Worm (Caenorhabditis elegans): Measurements from ENCODE around the gene ketn-1.
A peak's percentile ranks its signal among the peaks of the same experiment; 100 is the strongest.

The ketn-1 gene

DNA sequence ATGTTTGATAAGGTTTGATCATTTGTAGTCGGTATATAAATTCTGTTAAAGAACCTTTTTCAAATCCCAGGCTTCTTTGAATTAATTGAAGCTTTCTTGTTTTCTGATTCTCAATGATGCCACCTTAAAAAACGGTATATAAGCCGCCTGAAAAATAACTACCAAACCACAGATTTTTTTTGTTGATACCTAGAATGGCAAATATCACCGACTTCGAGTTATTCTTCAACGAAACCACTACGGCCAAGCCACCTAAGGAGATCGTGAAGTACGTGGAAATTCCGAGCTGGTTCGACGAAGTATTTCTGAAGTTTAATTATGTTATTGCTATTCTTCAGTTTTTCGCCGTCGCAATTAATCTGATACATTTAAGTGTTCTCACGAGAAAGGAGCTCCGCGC lies 23.2 kb upstream of the ketn-1 start, which contains the start of gene srw-2 (continued):
- no peak for TF ChIP-seq K02D7.2 (tag; optimal IDR thresholded peaks at IDR 0.05)
- TF ChIP-seq fax-1 (tag; optimal IDR thresholded peaks at IDR 0.05) = no peak
- no peak for TF ChIP-seq ceh-45 (GFP tag; IDR thresholded peaks at IDR 0.05)
- TF ChIP-seq nhr-232 (tag; optimal IDR thresholded peaks at IDR 0.05) = no peak

- TF ChIP-seq unc-3 (GFP tag; conservative IDR thresholded peaks at IDR 0.05) (no peak), unc-3 (tag; optimal IDR thresholded peaks at IDR 0.05) (no peak), unc-42 (tag; optimal IDR thresholded peaks at IDR 0.05) (peak; percentile 1), che-1 (tag; optimal IDR thresholded peaks at IDR 0.05) (no peak), C08G9.2 (tag; optimal IDR thresholded peaks at IDR 0.05) (no peak)
Measured at ce11 chrV:2826815-2827214, 19.2 kb upstream of the ketn-1 start, which contains the start of gene T03D3.5. TSS of gene T03D3.5 (minus strand) at chrV:2826835.

ce11 chrV:2825978-2826377 lies 18.3 kb upstream of the ketn-1 start:
- TF ChIP-seq dve-1 (tag; optimal IDR thresholded peaks at IDR 0.05) = peak; percentile 85
- TF ChIP-seq tbx-2 (tag; optimal IDR thresholded peaks at IDR 0.05) = no peak

DNA sequence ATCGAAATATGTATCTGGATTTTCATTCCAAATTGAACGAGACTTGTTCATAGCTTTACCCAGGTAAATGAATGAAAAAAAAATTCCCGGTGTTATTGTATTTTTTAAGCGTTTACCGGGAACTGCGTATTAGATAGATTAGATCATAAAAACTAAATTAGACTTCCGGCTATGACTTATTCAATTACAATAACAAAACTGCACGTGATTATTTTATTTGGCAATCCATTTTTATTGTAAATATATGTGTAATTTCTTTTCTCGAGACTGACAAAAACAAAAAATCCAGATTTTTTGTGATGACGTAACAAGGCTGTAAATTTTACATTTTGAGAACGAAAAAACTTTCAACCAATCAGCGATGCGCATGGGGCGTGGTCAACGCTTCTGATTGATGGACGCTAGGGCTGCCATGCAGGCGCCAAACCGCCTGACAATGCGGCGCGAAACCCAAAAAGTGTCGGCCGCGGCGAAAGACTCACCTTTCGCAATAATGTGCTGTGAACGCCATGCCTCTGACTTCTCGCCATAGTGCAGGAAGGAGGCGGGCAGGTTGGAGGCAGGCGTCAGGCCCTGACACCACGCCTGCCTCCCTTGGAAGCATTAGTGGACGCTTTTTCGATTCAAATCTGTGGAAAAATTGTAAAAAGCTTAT lies 14.1 kb upstream of the ketn-1 start, which contains the start of gene srh-36:
TSS of gene srh-36 (minus strand) at position 51 of the 655 bp plus-strand sequence.
- no peak for TF ChIP-seq pha-2 (tag; optimal IDR thresholded peaks at IDR 0.05)
- no peak for TF ChIP-seq elt-2 (tag; optimal IDR thresholded peaks at IDR 0.05)
- no peak for TF ChIP-seq sox-4 (tag; optimal IDR thresholded peaks at IDR 0.05)
- TF ChIP-seq nhr-11 (tag; optimal IDR thresholded peaks at IDR 0.05) = no peak
- TF ChIP-seq gmeb-2 (tag; optimal IDR thresholded peaks at IDR 0.05) = no peak
- TF ChIP-seq ceh-22 (tag; optimal IDR thresholded peaks at IDR 0.05) = no peak
- no peak for TF ChIP-seq odd-2 (tag; optimal IDR thresholded peaks at IDR 0.05)
- no peak for TF ChIP-seq ceh-45 (GFP tag; IDR thresholded peaks at IDR 0.05)
- no peak for TF ChIP-seq ceh-34 (tag; optimal IDR thresholded peaks at IDR 0.05)
- TF ChIP-seq nhr-232 (tag; optimal IDR thresholded peaks at IDR 0.05) = no peak
- TF ChIP-seq K09A11.1 (tag; optimal IDR thresholded peaks at IDR 0.05; ENCODE audit: insufficient read depth) = no peak
- TF ChIP-seq ama-1 (optimal IDR thresholded peaks at IDR 0.05) = no peak
- TF ChIP-seq ceh-30 (tag; optimal IDR thresholded peaks at IDR 0.05) = no peak
- TF ChIP-seq eyg-1 (tag; optimal IDR thresholded peaks at IDR 0.05) = no peak
- no peak for TF ChIP-seq pat-9 (tag; optimal IDR thresholded peaks at IDR 0.05)
- TF ChIP-seq che-1 (tag; optimal IDR thresholded peaks at IDR 0.05) = no peak
- TF ChIP-seq tbx-7 (tag; optimal IDR thresholded peaks at IDR 0.05) = no peak

- no peak for TF ChIP-seq unc-42 (tag; optimal IDR thresholded peaks at IDR 0.05)
- no peak for TF ChIP-seq hlh-13 (GFP tag; optimal IDR thresholded peaks at IDR 0.05)
- no peak for TF ChIP-seq hlh-30 (tag; optimal IDR thresholded peaks at IDR 0.05; ENCODE audit: insufficient read depth)
- no peak for TF ChIP-seq nfya-1 (tag; optimal IDR thresholded peaks at IDR 0.05)
- no peak for TF ChIP-seq C38D4.7 (GFP tag; optimal IDR thresholded peaks at IDR 0.05)
- TF ChIP-seq K02D7.2 (tag; optimal IDR thresholded peaks at IDR 0.05) = no peak
- no peak for TF ChIP-seq lin-11 (tag; optimal IDR thresholded peaks at IDR 0.05)
- no peak for TF ChIP-seq ceh-24 (tag; optimal IDR thresholded peaks at IDR 0.05)
- TF ChIP-seq ama-1 (optimal IDR thresholded peaks at IDR 0.05) = no peak
- no peak for TF ChIP-seq C08G9.2 (tag; optimal IDR thresholded peaks at IDR 0.05)
- no peak for TF ChIP-seq dmd-4 (tag; optimal IDR thresholded peaks at IDR 0.05; ENCODE audit: borderline replicate concordance)
- no peak for TF ChIP-seq ceh-6 (GFP tag; optimal IDR thresholded peaks at IDR 0.05)
- no peak for TF ChIP-seq ttx-3 (tag; optimal IDR thresholded peaks at IDR 0.05)
- TF ChIP-seq elt-4 (tag; optimal IDR thresholded peaks at IDR 0.05) = no peak
- TF ChIP-seq Y22D7AL.16 (tag; optimal IDR thresholded peaks at IDR 0.05) = no peak
- TF ChIP-seq pqm-1 (tag; optimal IDR thresholded peaks at IDR 0.05) = no peak
- TF ChIP-seq ceh-2 (tag; optimal IDR thresholded peaks at IDR 0.05) = no peak
- no peak for TF ChIP-seq unc-86 (tag; optimal IDR thresholded peaks at IDR 0.05)
Measured at ce11 chrV:2818117-2818516, 10.5 kb upstream of the ketn-1 start, which contains the start of gene srt-34. TSS of gene srt-34 (minus strand) at chrV:2818217.
